Fruit fly (Drosophila melanogaster) whole organism, embryonic: ENCODE data around the gene CG1840.

ENCODE experiments used
- Blimp-1 ChIP-seq: fragments of 200-800 bp; sonication (Bioruptor generic); optimal IDR thresholded peaks from 3 replicates; lab custom pipeline; 2018; ENCODE audit warnings: missing biosample characterization, missing genetic modification characterization, mild to moderate bottlenecking, moderate library complexity, missing genetic modification reagents
- CG10209 ChIP-seq: fragments of 200-800 bp; sonication (Bioruptor generic); optimal IDR thresholded peaks from 3 replicates; lab custom pipeline; 2017; ENCODE audit warnings: missing biosample characterization, mild to moderate bottlenecking, missing genetic modification characterization, missing genetic modification reagents
- CG10959 ChIP-seq: fragments of 200-800 bp; sonication (Bioruptor generic); IDR thresholded peaks from 2 replicates; pipeline ENCODE4 v1.3.6; 2022; ENCODE audit warnings: missing biosample characterization, missing genetic modification characterization
- CG11093 ChIP-seq: fragments of 200-800 bp; sonication (Bioruptor generic); IDR thresholded peaks from 3 replicates; pipeline ENCODE4 v1.3.6; 2022; ENCODE audit warnings: missing biosample characterization, missing genetic modification characterization
- CG11696 ChIP-seq: fragments of 200-800 bp; sonication (Bioruptor generic); IDR thresholded peaks from 2 replicates; pipeline ENCODE4 v1.3.6; 2022; ENCODE audit warnings: missing biosample characterization, missing genetic modification characterization
- CG11723 ChIP-seq: fragments of 200-800 bp; sonication (Bioruptor generic); optimal IDR thresholded peaks from 2 replicates; lab custom pipeline; 2017; ENCODE audit warnings: missing biosample characterization, mild to moderate bottlenecking, missing genetic modification characterization
- CG1233 ChIP-seq: fragments of 200-800 bp; sonication (Bioruptor generic); optimal IDR thresholded peaks from 4 replicates; lab custom pipeline; 2018; ENCODE audit warnings: missing biosample characterization, mild to moderate bottlenecking, missing genetic modification characterization
- CG12744 ChIP-seq: fragments of 200-800 bp; sonication (Bioruptor generic); optimal IDR thresholded peaks from 2 replicates; lab custom pipeline; 2016; ENCODE audit warnings: missing biosample characterization, missing genetic modification characterization
- CG12769 ChIP-seq: fragments of 200-800 bp; sonication (Bioruptor generic); optimal IDR thresholded peaks from 2 replicates; lab custom pipeline; 2019; ENCODE audit warnings: missing biosample characterization, mild to moderate bottlenecking, missing genetic modification characterization, moderate library complexity
- CG14667 ChIP-seq: fragments of 200-800 bp; sonication (Bioruptor generic); IDR thresholded peaks from 2 replicates; pipeline ENCODE4 v1.3.6; 2022; ENCODE audit warnings: missing biosample characterization, missing genetic modification characterization
- CG15011 ChIP-seq: fragments of 200-800 bp; sonication (Bioruptor generic); optimal IDR thresholded peaks from 3 replicates; lab custom pipeline; 2018; ENCODE audit warnings: missing biosample characterization, mild to moderate bottlenecking, missing genetic modification characterization
- CG15073 ChIP-seq: fragments of 200-800 bp; sonication (Bioruptor generic); optimal IDR thresholded peaks from 2 replicates; lab custom pipeline; 2016; ENCODE audit warnings: missing biosample characterization, missing genetic modification characterization
- CG15269 ChIP-seq: fragments of 200-800 bp; sonication (Bioruptor generic); optimal IDR thresholded peaks from 2 replicates; lab custom pipeline; 2018; ENCODE audit warnings: missing biosample characterization, mild to moderate bottlenecking, missing genetic modification characterization, moderate library complexity
- CG15696 ChIP-seq: fragments of 200-800 bp; sonication (Bioruptor generic); optimal IDR thresholded peaks from 2 replicates; lab custom pipeline; 2019; ENCODE audit warnings: missing biosample characterization, mild to moderate bottlenecking, missing genetic modification characterization, moderate library complexity
- CG1603 ChIP-seq: fragments of 200-800 bp; sonication (Bioruptor generic); optimal IDR thresholded peaks from 2 replicates; lab custom pipeline; 2019; ENCODE audit warnings: missing biosample characterization, mild to moderate bottlenecking, missing genetic modification characterization, moderate library complexity
- CG1647 ChIP-seq: fragments of 200-800 bp; sonication (Bioruptor generic); optimal IDR thresholded peaks from 3 replicates; lab custom pipeline; 2016; ENCODE audit warnings: missing biosample characterization, missing genetic modification characterization
- CG18599 ChIP-seq: fragments of 200-800 bp; sonication (Bioruptor generic); optimal IDR thresholded peaks from 3 replicates; lab custom pipeline; 2017; ENCODE audit warnings: missing biosample characterization, missing genetic modification characterization, mild to moderate bottlenecking, moderate library complexity, missing genetic modification reagents
- CG2120 ChIP-seq: fragments of 200-800 bp; sonication (Bioruptor generic); optimal IDR thresholded peaks from 3 replicates; lab custom pipeline; 2016; ENCODE audit warnings: missing biosample characterization, missing genetic modification characterization
- CG2678 ChIP-seq: fragments of 200-800 bp; sonication (Bioruptor generic); optimal IDR thresholded peaks from 3 replicates; lab custom pipeline; 2019; ENCODE audit warnings: missing biosample characterization, mild to moderate bottlenecking, missing genetic modification characterization, moderate library complexity
- CG31388 ChIP-seq: fragments of 200-800 bp; sonication (Bioruptor generic); optimal IDR thresholded peaks from 2 replicates; lab custom pipeline; 2016; ENCODE audit warnings: missing biosample characterization, missing genetic modification characterization
- CG3726 ChIP-seq: fragments of 200-800 bp; sonication (Bioruptor generic); IDR thresholded peaks from 3 replicates; pipeline ENCODE4, ENCODE4 v1.3.6; 2022; ENCODE audit warnings: missing biosample characterization, missing genetic modification characterization
- CG42726 ChIP-seq: fragments of 200-800 bp; sonication (Bioruptor generic); IDR thresholded peaks from 2 replicates; pipeline ENCODE4 v1.3.6; 2022; ENCODE audit warnings: missing biosample characterization, missing genetic modification characterization; ENCODE audit not compliant: partially characterized antibody
- CG4282 ChIP-seq: fragments of 200-800 bp; sonication (Bioruptor generic); optimal IDR thresholded peaks from 2 replicates; lab custom pipeline; 2016; ENCODE audit warnings: missing biosample characterization, missing genetic modification characterization
- CG4707 ChIP-seq: fragments of 200-800 bp; sonication (Bioruptor generic); optimal IDR thresholded peaks from 2 replicates; lab custom pipeline; 2018; ENCODE audit warnings: missing biosample characterization, mild to moderate bottlenecking, missing genetic modification characterization, moderate library complexity
- CG5180 ChIP-seq: fragments of 200-800 bp; sonication (Bioruptor generic); optimal IDR thresholded peaks from 3 replicates; lab custom pipeline; 2017; ENCODE audit warnings: missing biosample characterization, missing genetic modification characterization, mild to moderate bottlenecking, moderate library complexity, missing genetic modification reagents
- CG6791 ChIP-seq: fragments of 200-800 bp; sonication (Bioruptor generic); IDR thresholded peaks from 3 replicates; pipeline ENCODE4 v1.3.6; 2022; ENCODE audit warnings: missing biosample characterization, missing genetic modification characterization; ENCODE audit not compliant: partially characterized antibody
- CG6854 ChIP-seq: fragments of 200-800 bp; sonication (Bioruptor generic); optimal IDR thresholded peaks from 3 replicates; lab custom pipeline; 2017; ENCODE audit warnings: missing biosample characterization, mild to moderate bottlenecking, missing genetic modification characterization
- CG7786 ChIP-seq: fragments of 200-800 bp; sonication (Bioruptor generic); optimal IDR thresholded peaks from 2 replicates; lab custom pipeline; 2016; ENCODE audit warnings: missing biosample characterization, missing genetic modification characterization
- CG9932 ChIP-seq: fragments of 200-800 bp; sonication (Bioruptor generic); IDR thresholded peaks from 2 replicates; pipeline ENCODE4 v1.3.6; 2022; ENCODE audit warnings: missing biosample characterization, missing genetic modification characterization
- Dfd ChIP-seq, 2 experiments: fragments of >200 bp; optimal IDR thresholded peaks; 2 replicates each; lab custom pipeline; 2017; ENCODE audit warnings: missing biosample characterization in 2 of 2, missing genetic modification characterization in 2 of 2
- Doc2 ChIP-seq: fragments of 200-800 bp; sonication (Bioruptor generic); IDR thresholded peaks from 2 replicates; pipeline ENCODE4 v1.3.6; 2022; ENCODE audit warnings: missing biosample characterization, missing genetic modification characterization
- Ets97D ChIP-seq: fragments of 200-800 bp; sonication (Bioruptor generic); optimal IDR thresholded peaks from 3 replicates; lab custom pipeline; 2016; ENCODE audit warnings: missing biosample characterization, missing genetic modification characterization
- Hr51 ChIP-seq, 2 experiments: fragments of 200-800 bp; sonication (Bioruptor generic); optimal IDR thresholded peaks; 2 replicates in 1 of 2; 3 replicates in 1 of 2; lab custom pipeline; 2016 to 2018; ENCODE audit warnings: missing biosample characterization in 2 of 2, missing genetic modification characterization in 2 of 2, mild to moderate bottlenecking in 1 of 2, moderate library complexity in 1 of 2
- Lpt ChIP-seq: fragments of >200 bp; optimal IDR thresholded peaks from 2 replicates; lab custom pipeline; 2018; ENCODE audit warnings: missing biosample characterization, missing genetic modification characterization
- Oli ChIP-seq: fragments of 200-800 bp; sonication (Bioruptor generic); optimal IDR thresholded peaks from 2 replicates; lab custom pipeline; 2018; ENCODE audit warnings: missing biosample characterization, mild to moderate bottlenecking, missing genetic modification characterization, moderate library complexity
- Side ChIP-seq: fragments of 200-800 bp; sonication (Bioruptor generic); optimal IDR thresholded peaks from 2 replicates; lab custom pipeline; 2016; ENCODE audit warnings: missing biosample characterization, missing genetic modification characterization
- Six4 ChIP-seq: fragments of 200-800 bp; sonication (Bioruptor generic); optimal IDR thresholded peaks from 2 replicates; lab custom pipeline; 2016; ENCODE audit warnings: missing biosample characterization, missing genetic modification characterization
- Xrp1 ChIP-seq: fragments of 200-800 bp; sonication (Bioruptor generic); IDR thresholded peaks from 2 replicates; pipeline ENCODE4 v1.3.6; 2022; ENCODE audit warnings: missing biosample characterization, missing genetic modification characterization
- ci ChIP-seq: fragments of 200-800 bp; sonication (Bioruptor generic); IDR thresholded peaks from 3 replicates; pipeline ENCODE4 v1.3.6; 2022; ENCODE audit warnings: missing biosample characterization, missing genetic modification characterization
- corto ChIP-seq: fragments of 200-800 bp; sonication (Bioruptor generic); optimal IDR thresholded peaks from 2 replicates; lab custom pipeline; 2016; ENCODE audit warnings: missing biosample characterization, mild to moderate bottlenecking, missing genetic modification characterization, moderate library complexity
- exex ChIP-seq: fragments of 200-800 bp; sonication (Bioruptor generic); optimal IDR thresholded peaks from 4 replicates; lab custom pipeline; 2018; ENCODE audit warnings: missing biosample characterization, mild to moderate bottlenecking, missing genetic modification characterization, moderate library complexity
- fd102C ChIP-seq: fragments of 200-800 bp; sonication (Bioruptor generic); optimal IDR thresholded peaks from 2 replicates; lab custom pipeline; 2018; ENCODE audit warnings: missing biosample characterization, mild to moderate bottlenecking, missing genetic modification characterization, moderate library complexity
- fd96Cb ChIP-seq: fragments of 200-800 bp; sonication (Bioruptor generic); optimal IDR thresholded peaks from 2 replicates; lab custom pipeline; 2018; ENCODE audit warnings: missing biosample characterization, mild to moderate bottlenecking, missing genetic modification characterization, moderate library complexity
- gce ChIP-seq: fragments of 200-800 bp; sonication (Bioruptor generic); IDR thresholded peaks from 3 replicates; pipeline ENCODE4 v1.3.6; 2022; ENCODE audit warnings: missing biosample characterization, missing genetic modification characterization
- insv ChIP-seq, 2 experiments: fragments of 200-800 bp; sonication (Bioruptor generic); optimal IDR thresholded peaks; 3 replicates each; lab custom pipeline; 2016 to 2018; ENCODE audit warnings: missing biosample characterization in 2 of 2, missing genetic modification characterization in 2 of 2
- kay ChIP-seq: fragments of 200-800 bp; sonication (Bioruptor generic); optimal IDR thresholded peaks from 2 replicates; lab custom pipeline; 2016; ENCODE audit warnings: missing biosample characterization, missing genetic modification characterization
- mam ChIP-seq: fragments of 200-800 bp; sonication (Bioruptor generic); optimal IDR thresholded peaks from 3 replicates; lab custom pipeline; 2016; ENCODE audit warnings: missing biosample characterization, missing genetic modification characterization
- onecut ChIP-seq: fragments of 200-800 bp; sonication (Bioruptor generic); IDR thresholded peaks from 2 replicates; pipeline ENCODE4 v1.3.6; 2022; ENCODE audit warnings: missing biosample characterization, missing genetic modification characterization
- pnt ChIP-seq: fragments of 200-800 bp; sonication (Bioruptor generic); optimal IDR thresholded peaks from 3 replicates; lab custom pipeline; 2016; ENCODE audit warnings: missing biosample characterization, missing genetic modification characterization
- psq ChIP-seq: fragments of 200-800 bp; sonication (Bioruptor generic); optimal IDR thresholded peaks from 2 replicates; lab custom pipeline; 2017; ENCODE audit warnings: missing biosample characterization, missing genetic modification characterization
- row ChIP-seq: fragments of 200-800 bp; sonication (Bioruptor generic); IDR thresholded peaks from 3 replicates; pipeline ENCODE4 v1.3.6; 2022; ENCODE audit warnings: missing biosample characterization, missing genetic modification characterization
- tio ChIP-seq: fragments of 200-800 bp; sonication (Bioruptor generic); optimal IDR thresholded peaks from 2 replicates; lab custom pipeline; 2017; ENCODE audit warnings: missing biosample characterization, missing genetic modification characterization, inconsistent platforms

The CG1840 gene

dm6 chrX:11888142-11888541 is at the start of gene CG1840 (continued):
- TF ChIP-seq Oli (tag; lab: Kevin White, UChicago) (no peak), Six4 (GFP tag; lab: Kevin White, UChicago) (no peak), CG4707 (GFP tag; lab: Kevin White, UChicago) (no peak), CG10959 (GFP tag; lab: Robert Waterston, UW) (no peak), CG1233 (GFP tag; lab: Kevin White, UChicago) (no peak), Xrp1 (no peak), CG4282 (GFP tag; lab: Kevin White, UChicago) (no peak), CG15073 (no peak), CG12769 (tag; lab: Kevin White, UChicago) (no peak), CG12744 (GFP tag; lab: Kevin White, UChicago) (no peak), CG6854 (no peak), CG15011 (GFP tag; lab: Kevin White, UChicago) (no peak), tio (GFP tag; lab: Kevin White, UChicago) (no peak), CG9932 (peak; percentile 57), mam (GFP tag; lab: Kevin White, UChicago) (no peak), ci (GFP tag; lab: Robert Waterston, UW) (no peak), exex (tag; lab: Kevin White, UChicago) (no peak), Doc2 (GFP tag; lab: Robert Waterston, UW) (no peak), CG3726 (GFP tag; lab: Robert Waterston, UW) (no peak), CG11696 (GFP tag; lab: Robert Waterston, UW) (no peak), Ets97D (GFP tag; lab: Kevin White, UChicago) (peak; percentile 13), Lpt (no peak), CG5180 (GFP tag; lab: Kevin White, UChicago) (no peak), CG18599 (GFP tag; lab: Kevin White, UChicago) (no peak), CG15696 (no peak), Side (GFP tag; lab: Kevin White, UChicago) (no peak), CG2678 (no peak), gce (GFP tag; lab: Robert Waterston, UW) (no peak), CG11723 (GFP tag; lab: Kevin White, UChicago) (no peak), onecut (GFP tag; lab: Robert Waterston, UW) (no peak), psq (GFP tag; lab: Kevin White, UChicago) (no peak), CG1603 (peak; percentile 28), Blimp-1 (no peak), insv (GFP tag; optimal IDR thresholded peaks at IDR 0.05; lab: Kevin White, UChicago) (no peak), corto (GFP tag; lab: Kevin White, UChicago) (no peak), kay (GFP tag; lab: Kevin White, UChicago) (no peak), fd102C (GFP tag; lab: Kevin White, UChicago) (no peak), CG11093 (no peak), CG7786 (GFP tag; lab: Kevin White, UChicago) (no peak), CG1647 (no peak), CG2120 (GFP tag; lab: Kevin White, UChicago) (peak; percentile 37), CG14667 (no peak), CG6791 (GFP tag; lab: Robert Waterston, UW) (peak; percentile 77), row (peak; percentile 80), Hr51 (GFP tag; optimal IDR thresholded peaks at IDR 0.05; lab: Kevin White, UChicago) (no peak), CG31388 (no peak), pnt (GFP tag; lab: Kevin White, UChicago) (no peak), fd96Cb (tag; lab: Kevin White, UChicago) (no peak), Dfd (GFP tag; optimal IDR thresholded peaks at IDR 0.05; lab: Kevin White, UChicago) (no peak), CG42726 (GFP tag; lab: Robert Waterston, UW) (0 out of 2 replicates have a peak, but pooled peaks have one; percentile 40), CG15269 (no peak), CG10209 (GFP tag; lab: Kevin White, UChicago) (no peak)
